Worm (Caenorhabditis elegans) whole organism, midembryonic: ENCODE results near the gene F19F10.14.

Source experiments
- med-1 ChIP-seq: sonication (generic microtip); optimal IDR thresholded peaks from 2 replicates; lab custom pipeline; 2017; ENCODE audit warnings: missing genetic modification characterization, mild to moderate bottlenecking, missing compliant biosample characterization, antibody characterized with exemption, missing genetic modification reagents; ENCODE audit not compliant: insufficient read depth
- ref-1 ChIP-seq: fragments of 200-800 bp; sonication (Bioruptor generic); conservative IDR thresholded peaks from 2 replicates; pipeline ENCODE4 v1.3.6; 2022; ENCODE audit warnings: missing genetic modification reagents, missing genetic modification characterization, missing compliant biosample characterization
- tab-1 ChIP-seq: fragments of 200-800 bp; sonication (Bioruptor generic); IDR thresholded peaks from 2 replicates; pipeline ENCODE4 v1.3.6; 2022; ENCODE audit warnings: missing genetic modification characterization, missing compliant biosample characterization

- no peak for TF ChIP-seq ref-1 (GFP tag; lab: Robert Waterston, UW)
- no peak for TF ChIP-seq tab-1
- no peak for TF ChIP-seq med-1
Observed at ce11 chrV:7604858-7605257, 34.0 kb upstream of the F19F10.14 start, which contains the start of gene clec-213.
